Worm (Caenorhabditis elegans): ENCODE measurements around the gene T26C5.3.

Gene T26C5.3

DNA sequence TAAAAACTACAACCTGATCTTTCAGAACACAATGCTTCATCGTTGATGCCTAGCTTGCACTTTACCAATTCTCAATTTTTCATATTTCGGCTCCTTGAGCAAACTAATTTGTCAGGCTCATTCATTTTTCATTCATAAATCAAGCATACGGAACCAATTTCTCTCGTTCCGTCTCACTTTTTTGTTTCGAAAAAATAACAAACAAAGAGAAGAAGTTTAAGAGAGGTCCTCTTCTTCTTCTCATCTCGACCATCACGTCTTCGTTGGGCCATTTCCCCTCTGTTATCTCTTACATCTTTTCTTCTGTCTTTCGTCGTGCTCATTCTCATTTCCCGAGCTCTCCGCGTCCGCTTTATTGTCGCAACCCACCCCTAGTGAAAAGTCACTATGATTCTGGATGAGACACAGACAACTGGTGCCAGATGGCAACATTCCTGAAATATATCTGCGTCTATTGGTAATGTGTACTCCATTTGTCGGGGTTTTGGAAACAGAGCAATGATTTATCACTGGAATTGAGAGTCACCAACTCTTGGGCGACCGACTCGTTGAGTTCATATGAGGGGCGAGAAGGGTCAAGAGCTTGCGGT lies 28.4 kb downstream of the T26C5.3 start:
- TF ChIP-seq aly-1 (tag; optimal IDR thresholded peaks at IDR 0.05) (no peak), scrt-1 (GFP tag; IDR thresholded peaks at IDR 0.05) (no peak), hnd-1 (tag; optimal IDR thresholded peaks at IDR 0.05) (no peak), ceh-36 (tag; optimal IDR thresholded peaks at IDR 0.05) (no peak), tbx-11 (GFP tag; IDR thresholded peaks at IDR 0.05) (no peak), tbx-37 (GFP tag; conservative IDR thresholded peaks at IDR 0.05) (no peak)

DNA sequence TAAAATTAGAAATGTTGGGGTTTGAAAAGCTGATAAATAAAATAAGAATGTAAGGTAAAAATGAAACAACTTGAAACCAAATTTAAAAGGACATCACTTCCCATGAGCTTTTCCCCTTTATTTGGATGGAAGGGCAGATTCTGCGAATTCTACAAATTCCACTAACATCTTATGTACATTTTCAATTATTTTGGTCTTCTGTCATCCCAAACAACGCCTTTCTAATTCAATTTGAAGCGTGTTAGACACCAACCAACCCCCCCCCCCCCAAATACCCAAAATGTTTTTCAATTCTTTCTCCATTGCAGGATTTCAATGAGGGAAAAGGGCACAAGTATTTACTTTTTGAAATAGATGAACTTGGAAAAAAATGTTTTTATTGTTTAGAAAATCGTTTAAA lies 29.3 kb downstream of the T26C5.3 start:
- TF ChIP-seq hmbx-1 (tag; optimal IDR thresholded peaks at IDR 0.05) (no peak), B0310.2 (tag; optimal IDR thresholded peaks at IDR 0.05) (no peak), aly-1 (tag; optimal IDR thresholded peaks at IDR 0.05) (no peak)

DNA sequence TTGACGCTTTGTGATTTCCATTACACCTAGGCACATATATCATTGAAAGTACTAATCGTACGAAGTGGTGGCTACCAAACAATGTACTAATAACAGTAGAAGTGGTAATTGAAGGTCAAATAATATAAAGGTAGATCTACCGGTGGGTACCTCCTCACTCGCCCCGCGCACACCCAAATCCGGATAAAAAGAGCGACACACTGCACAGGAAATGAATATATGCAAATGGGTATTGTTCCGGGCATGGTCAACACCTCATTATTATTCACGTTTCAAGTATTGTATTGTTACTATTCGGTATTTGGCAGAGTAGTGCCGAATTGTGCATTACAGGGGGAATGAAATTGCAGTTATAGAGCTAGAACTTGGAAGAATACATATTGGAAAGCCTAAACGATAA lies 29.9 kb downstream of the T26C5.3 start:
- TF ChIP-seq ceh-36 (tag; optimal IDR thresholded peaks at IDR 0.05) (no peak), hnd-1 (tag; optimal IDR thresholded peaks at IDR 0.05) (no peak), B0310.2 (tag; optimal IDR thresholded peaks at IDR 0.05) (no peak), flt-1 (GFP tag; IDR thresholded peaks at IDR 0.05) (no peak), tra-4 (tag; optimal IDR thresholded peaks at IDR 0.05) (no peak), pes-1 (GFP tag; IDR thresholded peaks at IDR 0.05) (no peak), hmbx-1 (tag; optimal IDR thresholded peaks at IDR 0.05) (no peak), tbx-11 (GFP tag; IDR thresholded peaks at IDR 0.05) (no peak), tbx-37 (GFP tag; conservative IDR thresholded peaks at IDR 0.05) (no peak), ets-7 (tag; optimal IDR thresholded peaks at IDR 0.05) (no peak), ceh-13 (GFP tag; optimal IDR thresholded peaks at IDR 0.05) (no peak)

DNA sequence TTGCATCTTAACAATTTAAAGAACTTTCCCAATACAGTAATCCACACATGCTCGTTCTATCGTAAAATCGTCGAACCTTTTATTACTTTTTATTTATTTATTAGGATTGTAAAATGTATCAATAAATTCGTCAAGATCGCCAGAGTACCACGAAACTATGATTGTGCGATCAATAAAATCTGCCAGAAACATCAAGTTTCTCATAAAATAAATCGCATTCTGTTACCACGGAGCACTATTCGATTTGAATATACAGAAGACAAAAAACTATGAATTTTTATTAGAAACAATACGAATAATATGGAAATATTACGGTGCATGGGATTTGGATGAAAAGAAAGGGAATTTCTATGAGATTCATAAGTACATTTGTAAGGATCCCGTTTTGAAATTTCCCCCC lies 30.4 kb downstream of the T26C5.3 start, which contains the start of gene C01G6.2:
TSS of gene C01G6.2 (plus strand) at position 301 of the 400 bp plus-strand sequence.
- no peak for TF ChIP-seq hmg-4 (GFP tag; optimal IDR thresholded peaks at IDR 0.05)
- TF ChIP-seq flt-1 (GFP tag; IDR thresholded peaks at IDR 0.05) = no peak
- TF ChIP-seq ets-7 (tag; optimal IDR thresholded peaks at IDR 0.05) = no peak
- TF ChIP-seq hnd-1 (tag; optimal IDR thresholded peaks at IDR 0.05) = no peak
- TF ChIP-seq hmbx-1 (tag; optimal IDR thresholded peaks at IDR 0.05) = no peak
- no peak for TF ChIP-seq scrt-1 (GFP tag; IDR thresholded peaks at IDR 0.05)
- TF ChIP-seq B0310.2 (tag; optimal IDR thresholded peaks at IDR 0.05) = no peak
- TF ChIP-seq sea-1 (GFP tag; conservative IDR thresholded peaks at IDR 0.05) = no peak
- TF ChIP-seq tbx-37 (GFP tag; conservative IDR thresholded peaks at IDR 0.05) = no peak
- TF ChIP-seq F13C5.2 (tag; optimal IDR thresholded peaks at IDR 0.05) = no peak
- no peak for TF ChIP-seq ama-1 (optimal IDR thresholded peaks at IDR 0.05)
- no peak for TF ChIP-seq ceh-13 (GFP tag; optimal IDR thresholded peaks at IDR 0.05)

DNA sequence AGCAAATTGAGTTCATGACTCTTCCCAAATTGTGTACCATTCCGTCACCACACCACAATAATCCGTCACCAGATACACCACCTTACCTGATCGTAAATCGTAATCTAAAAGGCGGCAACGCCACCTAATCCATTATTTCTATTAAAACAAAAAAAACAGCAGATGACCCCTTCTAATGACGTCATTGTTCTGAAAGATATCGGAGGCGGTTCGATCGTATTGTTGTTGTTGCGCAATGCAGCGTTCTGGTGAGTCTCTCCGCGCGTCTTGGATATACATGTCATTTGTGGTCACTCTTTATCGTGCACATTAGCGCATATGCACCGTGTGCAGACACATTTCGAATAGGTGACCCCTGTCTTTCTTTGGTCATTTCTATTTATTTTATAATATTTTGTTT lies 32.6 kb downstream of the T26C5.3 start:
- TF ChIP-seq ceh-36 (tag; optimal IDR thresholded peaks at IDR 0.05) (peak; percentile 59), scrt-1 (GFP tag; IDR thresholded peaks at IDR 0.05) (no peak), F13C5.2 (tag; optimal IDR thresholded peaks at IDR 0.05) (no peak), tbx-37 (GFP tag; conservative IDR thresholded peaks at IDR 0.05) (no peak), pes-1 (GFP tag; IDR thresholded peaks at IDR 0.05) (peak; percentile 56), ets-7 (tag; optimal IDR thresholded peaks at IDR 0.05) (no peak)

ce11 chrII:9269588-9269987 lies 33.2 kb downstream of the T26C5.3 start, which contains the start of gene C01G6.3:
C01G6.3 (plus strand) TSS chrII:9269888.
- TF ChIP-seq aly-1 (tag; optimal IDR thresholded peaks at IDR 0.05) = no peak
- no peak for TF ChIP-seq scrt-1 (GFP tag; IDR thresholded peaks at IDR 0.05)
- no peak for TF ChIP-seq hnd-1 (tag; optimal IDR thresholded peaks at IDR 0.05)
- no peak for TF ChIP-seq ceh-13 (GFP tag; optimal IDR thresholded peaks at IDR 0.05)
- no peak for TF ChIP-seq tra-4 (tag; optimal IDR thresholded peaks at IDR 0.05)
- no peak for TF ChIP-seq tbx-11 (GFP tag; IDR thresholded peaks at IDR 0.05)
- no peak for TF ChIP-seq sea-1 (GFP tag; conservative IDR thresholded peaks at IDR 0.05)
- TF ChIP-seq F13C5.2 (tag; optimal IDR thresholded peaks at IDR 0.05) = no peak
- TF ChIP-seq ama-1 (optimal IDR thresholded peaks at IDR 0.05) = no peak
- TF ChIP-seq hmg-4 (GFP tag; optimal IDR thresholded peaks at IDR 0.05) = no peak
- no peak for TF ChIP-seq tbx-37 (GFP tag; conservative IDR thresholded peaks at IDR 0.05)
- TF ChIP-seq ets-7 (tag; optimal IDR thresholded peaks at IDR 0.05) = no peak
- TF ChIP-seq flt-1 (GFP tag; IDR thresholded peaks at IDR 0.05) = no peak
- TF ChIP-seq ceh-36 (tag; optimal IDR thresholded peaks at IDR 0.05) = no peak
- no peak for TF ChIP-seq pes-1 (GFP tag; IDR thresholded peaks at IDR 0.05)
- TF ChIP-seq hmbx-1 (tag; optimal IDR thresholded peaks at IDR 0.05) = no peak
- TF ChIP-seq B0310.2 (tag; optimal IDR thresholded peaks at IDR 0.05) = no peak

DNA sequence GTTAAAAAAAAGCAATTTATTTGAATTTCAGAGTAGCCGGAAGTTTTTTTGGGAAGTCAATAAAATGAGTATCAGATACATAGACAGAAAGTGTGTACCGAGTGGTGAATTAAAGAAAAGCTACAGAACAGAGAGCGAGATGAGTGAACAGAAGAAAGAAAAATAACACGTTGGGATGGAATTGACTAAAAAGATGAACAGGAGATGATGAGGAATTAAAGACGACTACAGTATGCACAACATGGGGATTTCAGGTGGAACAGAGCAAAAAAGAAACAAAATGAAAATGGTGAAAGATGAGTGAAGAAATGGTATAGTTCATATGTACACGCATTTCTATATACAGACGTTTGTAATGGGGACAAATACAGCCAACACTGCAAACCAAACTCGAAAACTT lies 34.9 kb downstream of the T26C5.3 start:
- TF ChIP-seq tbx-11 (GFP tag; IDR thresholded peaks at IDR 0.05) (no peak), hmg-4 (GFP tag; optimal IDR thresholded peaks at IDR 0.05) (no peak), ama-1 (optimal IDR thresholded peaks at IDR 0.05) (peak; percentile 17), sea-1 (GFP tag; conservative IDR thresholded peaks at IDR 0.05) (no peak)

ce11 chrII:9272942-9273341 lies 36.6 kb downstream of the T26C5.3 start, which contains the start of gene C01G6.4:
C01G6.4 (minus strand) TSS chrII:9273042.
- TF ChIP-seq tra-4 (tag; optimal IDR thresholded peaks at IDR 0.05) (no peak), ets-7 (tag; optimal IDR thresholded peaks at IDR 0.05) (no peak), hmg-4 (GFP tag; optimal IDR thresholded peaks at IDR 0.05) (no peak), hnd-1 (tag; optimal IDR thresholded peaks at IDR 0.05) (no peak), tbx-37 (GFP tag; conservative IDR thresholded peaks at IDR 0.05) (no peak), F13C5.2 (tag; optimal IDR thresholded peaks at IDR 0.05) (no peak), aly-1 (tag; optimal IDR thresholded peaks at IDR 0.05) (no peak), hmbx-1 (tag; optimal IDR thresholded peaks at IDR 0.05) (no peak), scrt-1 (GFP tag; IDR thresholded peaks at IDR 0.05) (no peak), pes-1 (GFP tag; IDR thresholded peaks at IDR 0.05) (no peak), sea-1 (GFP tag; conservative IDR thresholded peaks at IDR 0.05) (no peak), tbx-11 (GFP tag; IDR thresholded peaks at IDR 0.05) (no peak), flt-1 (GFP tag; IDR thresholded peaks at IDR 0.05) (no peak)

Data from whole organism, early embryonic.